Fruit fly (Drosophila melanogaster): ENCODE measurements around the gene Gr93b.

The Gr93b gene

DNA sequence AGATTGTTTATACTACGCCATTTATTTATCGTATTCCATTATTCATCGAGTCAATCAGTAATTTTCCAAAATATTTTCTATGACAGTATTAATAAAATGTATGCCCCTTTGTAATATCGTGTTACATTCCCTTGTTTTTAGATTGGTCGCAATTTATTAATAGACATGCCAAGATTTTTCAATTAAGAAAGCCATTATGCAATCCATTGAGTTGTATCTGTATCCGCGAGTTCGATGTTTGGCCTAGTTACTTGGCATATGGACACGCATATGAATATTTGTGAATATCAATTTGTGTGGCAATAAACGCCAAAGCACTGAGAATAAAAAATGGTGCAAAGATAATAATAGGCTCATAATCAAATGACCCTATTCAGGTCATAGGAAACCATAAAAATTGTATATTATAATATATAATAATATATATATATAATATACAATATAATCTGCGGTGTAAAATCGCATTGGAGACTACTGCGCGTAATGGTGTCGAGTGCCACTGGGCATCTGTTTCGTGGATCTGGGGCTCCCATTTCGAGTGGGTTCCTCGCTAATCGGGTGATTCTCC is 20.3 kb upstream of the Gr93b start (continued):
- TF ChIP-seq CG8290 (GFP tag; optimal IDR thresholded peaks at IDR 0.05) (no peak), CG8290 (tag; optimal IDR thresholded peaks at IDR 0.05) (no peak), CG17829 (tag; optimal IDR thresholded peaks at IDR 0.05) (peak; percentile 4), Adf1 (GFP tag; IDR thresholded peaks at IDR 0.05) (no peak), CG4854 (GFP tag; optimal IDR thresholded peaks at IDR 0.05) (no peak), CG9817 (tag; optimal IDR thresholded peaks at IDR 0.05) (no peak), nerfin-1 (tag; optimal IDR thresholded peaks at IDR 0.05) (no peak), CG9437 (GFP tag; optimal IDR thresholded peaks at IDR 0.05) (no peak), chif (GFP tag; optimal IDR thresholded peaks at IDR 0.05) (no peak), CG17912 (GFP tag; optimal IDR thresholded peaks at IDR 0.05) (no peak), gro (GFP tag; optimal IDR thresholded peaks at IDR 0.05) (no peak), ac (GFP tag; optimal IDR thresholded peaks at IDR 0.05) (no peak), ro (GFP tag; IDR thresholded peaks at IDR 0.05) (no peak), CG14710 (tag; optimal IDR thresholded peaks at IDR 0.05) (no peak), p53 (GFP tag; optimal IDR thresholded peaks at IDR 0.05) (no peak), CG14860 (GFP tag; IDR thresholded peaks at IDR 0.05; ENCODE audit: partially characterized antibody) (no peak), CG6683 (GFP tag; optimal IDR thresholded peaks at IDR 0.05) (no peak), CG3407 (GFP tag; optimal IDR thresholded peaks at IDR 0.05) (no peak), kni (GFP tag; optimal IDR thresholded peaks at IDR 0.05) (no peak), sna (GFP tag; IDR thresholded peaks at IDR 0.05; ENCODE audit: partially characterized antibody) (no peak), CG3065 (GFP tag; optimal IDR thresholded peaks at IDR 0.05) (no peak), Lpt (GFP tag; optimal IDR thresholded peaks at IDR 0.05) (no peak), H15 (GFP tag; IDR thresholded peaks at IDR 0.05) (no peak), CG15601 (tag; optimal IDR thresholded peaks at IDR 0.05) (no peak), Aef1 (GFP tag; IDR thresholded peaks at IDR 0.05) (no peak), CG3995 (GFP tag; optimal IDR thresholded peaks at IDR 0.05) (no peak), CG15269 (tag; optimal IDR thresholded peaks at IDR 0.05) (peak; percentile 32), CG1024 (GFP tag; IDR thresholded peaks at IDR 0.05) (no peak), croc (GFP tag; conservative IDR thresholded peaks at IDR 0.05) (no peak), shn (GFP tag; optimal IDR thresholded peaks at IDR 0.05) (no peak), Sox102F (GFP tag; optimal IDR thresholded peaks at IDR 0.05) (peak; percentile 57), Rfx (GFP tag; IDR thresholded peaks at IDR 0.05) (0 out of 2 replicates have a peak, but pooled peaks have one; percentile 7), CG8359 (GFP tag; optimal IDR thresholded peaks at IDR 0.05; ENCODE audit: borderline replicate concordance) (no peak), Abd-B (GFP tag; optimal IDR thresholded peaks at IDR 0.05) (no peak), tll (GFP tag; optimal IDR thresholded peaks at IDR 0.05) (no peak), CG8765 (GFP tag; IDR thresholded peaks at IDR 0.05) (no peak), yki (optimal IDR thresholded peaks at IDR 0.05) (no peak), CG14667 (GFP tag; IDR thresholded peaks at IDR 0.05) (no peak), unpg (GFP tag; optimal IDR thresholded peaks at IDR 0.05) (peak; percentile 2), rib (GFP tag; IDR thresholded peaks at IDR 0.05) (no peak), Atf-2 (GFP tag; optimal IDR thresholded peaks at IDR 0.05) (no peak), CG3281 (GFP tag; optimal IDR thresholded peaks at IDR 0.05) (no peak), Vsx1 (GFP tag; optimal IDR thresholded peaks at IDR 0.05) (no peak), toy (GFP tag; IDR thresholded peaks at IDR 0.05) (no peak), ind (GFP tag; optimal IDR thresholded peaks at IDR 0.05) (no peak), Hr78 (GFP tag; optimal IDR thresholded peaks at IDR 0.05) (no peak), HLH54F (GFP tag; optimal IDR thresholded peaks at IDR 0.05) (no peak), CG43689 (GFP tag; IDR thresholded peaks at IDR 0.05) (no peak), CG11560 (tag; IDR thresholded peaks at IDR 0.05) (no peak), jumu (GFP tag; optimal IDR thresholded peaks at IDR 0.05) (no peak), CG11456 (GFP tag; IDR thresholded peaks at IDR 0.05) (no peak), ci (GFP tag; IDR thresholded peaks at IDR 0.05) (peak; percentile 52; the same call in 1 of the 3 replicates)
